Worm (Caenorhabditis elegans) whole organism, mixed stage, embryonic: ENCODE measurements around the gene C49F5.6.

Experiments used
- ces-1 ChIP-seq: fragments of 150-350 bp; optimal IDR thresholded peaks from 2 replicates; lab custom pipeline; 2014; ENCODE audit warnings: missing biosample characterization, missing genetic modification reagents, missing genetic modification characterization
- cnd-1 ChIP-seq: fragments of 200-800 bp; sonication (Bioruptor generic); optimal IDR thresholded peaks from 2 replicates; lab custom pipeline; 2018; ENCODE audit warnings: mild to moderate bottlenecking, missing genetic modification characterization, missing compliant biosample characterization
- elt-1 ChIP-seq: sonication (generic microtip); optimal IDR thresholded peaks from 2 replicates; lab custom pipeline; 2017; ENCODE audit warnings: missing genetic modification characterization, mild to moderate bottlenecking, missing compliant biosample characterization, antibody characterized with exemption, moderate library complexity, borderline replicate concordance; ENCODE audit not compliant: insufficient read depth
- flh-1 ChIP-seq: fragments of 200-800 bp; sonication (Bioruptor generic); optimal IDR thresholded peaks from 2 replicates; lab custom pipeline; 2018; ENCODE audit warnings: mild to moderate bottlenecking, missing genetic modification characterization, moderate library complexity, missing compliant biosample characterization
- ham-2 ChIP-seq: fragments of 200-800 bp; sonication (Bioruptor generic); optimal IDR thresholded peaks from 2 replicates; lab custom pipeline; 2018; ENCODE audit warnings: mild to moderate bottlenecking, missing genetic modification characterization, missing compliant biosample characterization
- hlh-1 ChIP-seq: fragments of 150-350 bp; optimal IDR thresholded peaks from 2 replicates; lab custom pipeline; 2014; ENCODE audit warnings: missing biosample characterization, missing genetic modification reagents, missing genetic modification characterization
- lin-13 ChIP-seq: fragments of 150-350 bp; optimal IDR thresholded peaks from 2 replicates; lab custom pipeline; 2014; ENCODE audit warnings: missing biosample characterization, missing genetic modification characterization
- lsy-2 ChIP-seq: fragments of 150-350 bp; optimal IDR thresholded peaks from 2 replicates; lab custom pipeline; 2014; ENCODE audit warnings: missing biosample characterization, missing genetic modification characterization
- nhr-12 ChIP-seq: fragments of 150-350 bp; optimal IDR thresholded peaks from 2 replicates; lab custom pipeline; 2014; ENCODE audit warnings: missing biosample characterization, missing genetic modification characterization
- nhr-237 ChIP-seq: fragments of 150-350 bp; optimal IDR thresholded peaks from 2 replicates; lab custom pipeline; 2014; ENCODE audit warnings: missing biosample characterization, missing genetic modification characterization
- pha-4 ChIP-seq: fragments of 150-350 bp; optimal IDR thresholded peaks from 2 replicates; lab custom pipeline; 2018; ENCODE audit warnings: missing biosample characterization, missing genetic modification reagents, missing genetic modification characterization
- snpc-4 ChIP-seq: fragments of 150-350 bp; optimal IDR thresholded peaks from 2 replicates; lab custom pipeline; 2014; ENCODE audit warnings: missing biosample characterization, missing genetic modification characterization
- unc-39 ChIP-seq: fragments of 150-350 bp; optimal IDR thresholded peaks from 2 replicates; lab custom pipeline; 2014; ENCODE audit warnings: missing biosample characterization, missing genetic modification characterization
- unc-62 ChIP-seq: fragments of 150-350 bp; optimal IDR thresholded peaks from 2 replicates; lab custom pipeline; 2014; ENCODE audit warnings: missing biosample characterization, missing genetic modification reagents, missing genetic modification characterization

ce11 chrX:11938826-11939225 lies 49.3 kb upstream of the C49F5.6 start, which contains the start of gene F55G7.5:
- TF ChIP-seq nhr-237 (tag; lab: Kevin White, UChicago) (no peak), snpc-4 (tag; lab: Kevin White, UChicago) (no peak), ces-1 (GFP tag; lab: Kevin White, UChicago) (no peak), unc-62 (GFP tag; lab: Kevin White, UChicago) (no peak), nhr-12 (tag; lab: Kevin White, UChicago) (no peak), lin-13 (tag; lab: Kevin White, UChicago) (no peak), cnd-1 (tag; lab: Kevin White, UChicago) (no peak), flh-1 (GFP tag; lab: Kevin White, UChicago) (no peak), hlh-1 (tag; lab: Kevin White, UChicago) (no peak), unc-39 (tag; lab: Kevin White, UChicago) (no peak), pha-4 (no peak), lsy-2 (no peak), elt-1 (tag; lab: Kevin White, UChicago) (no peak), ham-2 (no peak)
